Fruit fly (Drosophila melanogaster) whole organism, embryonic: Measurements from ENCODE around the gene CG43318.

Source experiments
- Abd-B ChIP-seq: fragments of 200-800 bp; sonication (Bioruptor generic); optimal IDR thresholded peaks from 2 replicates; lab custom pipeline; 2018; ENCODE audit warnings: missing biosample characterization, mild to moderate bottlenecking, missing genetic modification characterization, moderate library complexity
- Blimp-1 ChIP-seq: fragments of 200-800 bp; sonication (Bioruptor generic); optimal IDR thresholded peaks from 3 replicates; lab custom pipeline; 2018; ENCODE audit warnings: missing biosample characterization, missing genetic modification characterization, mild to moderate bottlenecking, moderate library complexity, missing genetic modification reagents
- BtbVII ChIP-seq: fragments of 200-800 bp; sonication (Bioruptor generic); optimal IDR thresholded peaks from 3 replicates; lab custom pipeline; 2017; ENCODE audit warnings: missing biosample characterization, mild to moderate bottlenecking, missing genetic modification characterization
- CG10462 ChIP-seq: fragments of 200-800 bp; sonication (Bioruptor generic); optimal IDR thresholded peaks from 2 replicates; lab custom pipeline; 2016; ENCODE audit warnings: missing biosample characterization, missing genetic modification characterization
- CG11456 ChIP-seq: fragments of 200-800 bp; sonication (Bioruptor generic); IDR thresholded peaks from 3 replicates; pipeline ENCODE4 v1.3.6; 2022; ENCODE audit warnings: missing biosample characterization, missing genetic modification characterization
- CG12104 ChIP-seq: fragments of 200-800 bp; sonication (Bioruptor generic); optimal IDR thresholded peaks from 3 replicates; lab custom pipeline; 2016; ENCODE audit warnings: missing biosample characterization, missing genetic modification characterization
- CG12236 ChIP-seq: fragments of 200-800 bp; sonication (Bioruptor generic); optimal IDR thresholded peaks from 2 replicates; lab custom pipeline; 2016; ENCODE audit warnings: missing biosample characterization, missing genetic modification characterization
- CG12659 ChIP-seq: fragments of 200-800 bp; sonication (Bioruptor generic); optimal IDR thresholded peaks from 3 replicates; lab custom pipeline; 2017; ENCODE audit warnings: mild to moderate bottlenecking, missing biosample characterization, missing genetic modification reagents, missing genetic modification characterization
- CG12942 ChIP-seq: fragments of 200-800 bp; sonication (Bioruptor generic); optimal IDR thresholded peaks from 3 replicates; lab custom pipeline; 2016; ENCODE audit warnings: missing biosample characterization, missing genetic modification characterization
- CG14441 ChIP-seq: fragments of 200-800 bp; sonication (Bioruptor generic); IDR thresholded peaks from 2 replicates; pipeline ENCODE4 v1.3.6; 2022; ENCODE audit warnings: missing biosample characterization, missing genetic modification characterization
- CG14667 ChIP-seq: fragments of 200-800 bp; sonication (Bioruptor generic); IDR thresholded peaks from 2 replicates; pipeline ENCODE4 v1.3.6; 2022; ENCODE audit warnings: missing biosample characterization, missing genetic modification characterization
- CG14860 ChIP-seq: fragments of 200-800 bp; sonication (Bioruptor generic); IDR thresholded peaks from 3 replicates; pipeline ENCODE4 v1.3.6; 2022; ENCODE audit warnings: missing biosample characterization, missing genetic modification characterization; ENCODE audit not compliant: partially characterized antibody
- CG1529 ChIP-seq: fragments of 200-800 bp; sonication (Bioruptor generic); optimal IDR thresholded peaks from 3 replicates; lab custom pipeline; 2018; ENCODE audit warnings: missing biosample characterization, missing genetic modification characterization
- CG16863 ChIP-seq: fragments of 200-800 bp; sonication (Bioruptor generic); optimal IDR thresholded peaks from 3 replicates; lab custom pipeline; 2016; ENCODE audit warnings: missing biosample characterization, missing genetic modification characterization
- CG17361 ChIP-seq: fragments of 200-800 bp; sonication (Bioruptor generic); IDR thresholded peaks from 3 replicates; pipeline ENCODE4 v1.3.6; 2022; ENCODE audit warnings: missing biosample characterization, missing genetic modification characterization
- CG17385 ChIP-seq: fragments of 200-800 bp; sonication (Bioruptor generic); optimal IDR thresholded peaks from 3 replicates; lab custom pipeline; 2018; ENCODE audit warnings: missing biosample characterization, mild to moderate bottlenecking, missing genetic modification characterization
- CG17829 ChIP-seq: fragments of 200-800 bp; optimal IDR thresholded peaks from 2 replicates; lab custom pipeline; 2019; ENCODE audit warnings: missing biosample characterization, mild to moderate bottlenecking, missing genetic modification characterization, moderate library complexity
- CG1792 ChIP-seq: fragments of 200-800 bp; sonication (Bioruptor generic); optimal IDR thresholded peaks from 2 replicates; lab custom pipeline; 2016; ENCODE audit warnings: missing biosample characterization, missing genetic modification characterization
- CG18011 ChIP-seq: fragments of 200-800 bp; sonication (Bioruptor generic); optimal IDR thresholded peaks from 2 replicates; lab custom pipeline; 2017; ENCODE audit warnings: missing biosample characterization, missing genetic modification characterization, mild to moderate bottlenecking, moderate library complexity, missing genotype
- CG3065 ChIP-seq: fragments of 200-800 bp; sonication (Bioruptor generic); optimal IDR thresholded peaks from 2 replicates; lab custom pipeline; 2016; ENCODE audit warnings: missing biosample characterization, missing genetic modification characterization
- CG31441 ChIP-seq: fragments of 200-800 bp; sonication (Bioruptor generic); IDR thresholded peaks from 2 replicates; pipeline ENCODE4 v1.3.6; 2022; ENCODE audit warnings: missing biosample characterization, missing genetic modification characterization
- CG3726 ChIP-seq: fragments of 200-800 bp; sonication (Bioruptor generic); IDR thresholded peaks from 3 replicates; pipeline ENCODE4, ENCODE4 v1.3.6; 2022; ENCODE audit warnings: missing biosample characterization, missing genetic modification characterization
- CG7839 ChIP-seq: fragments of 200-800 bp; sonication (Bioruptor generic); optimal IDR thresholded peaks from 3 replicates; lab custom pipeline; 2018; ENCODE audit warnings: missing biosample characterization, mild to moderate bottlenecking, missing genetic modification characterization, moderate library complexity
- CG9215 ChIP-seq: fragments of 200-800 bp; sonication (Bioruptor generic); IDR thresholded peaks from 2 replicates; pipeline ENCODE4 v1.3.6; 2022; ENCODE audit warnings: missing biosample characterization, missing genetic modification characterization
- CoRest ChIP-seq: fragments of 200-800 bp; sonication (Bioruptor generic); optimal IDR thresholded peaks from 3 replicates; lab custom pipeline; 2018; ENCODE audit warnings: missing biosample characterization, mild to moderate bottlenecking, missing genetic modification characterization, moderate library complexity
- Fer1 ChIP-seq: fragments of 200-800 bp; sonication (Bioruptor generic); optimal IDR thresholded peaks from 2 replicates; lab custom pipeline; 2017; ENCODE audit warnings: missing biosample characterization, mild to moderate bottlenecking, missing genetic modification characterization
- Lpt ChIP-seq: fragments of >200 bp; optimal IDR thresholded peaks from 2 replicates; lab custom pipeline; 2018; ENCODE audit warnings: missing biosample characterization, missing genetic modification characterization
- Neu2 ChIP-seq: fragments of 200-800 bp; sonication (Bioruptor generic); optimal IDR thresholded peaks from 3 replicates; lab custom pipeline; 2016; ENCODE audit warnings: missing biosample characterization, missing genetic modification characterization, borderline replicate concordance
- Sin3A ChIP-seq: fragments of >200 bp; optimal IDR thresholded peaks from 2 replicates; lab custom pipeline; 2018
- ase ChIP-seq: fragments of 200-800 bp; sonication (Bioruptor generic); IDR thresholded peaks from 3 replicates; pipeline ENCODE4 v1.3.6; 2022; ENCODE audit warnings: missing biosample characterization, missing genetic modification characterization
- chinmo ChIP-seq: fragments of 200-800 bp; sonication (Bioruptor generic); IDR thresholded peaks from 4 replicates; pipeline ENCODE4 v1.3.6; 2022; ENCODE audit warnings: missing biosample characterization, missing genetic modification characterization; ENCODE audit not compliant: partially characterized antibody
- chn ChIP-seq: fragments of 200-800 bp; sonication (Bioruptor generic); optimal IDR thresholded peaks from 2 replicates; lab custom pipeline; 2016; ENCODE audit warnings: missing biosample characterization, missing genetic modification characterization
- corto ChIP-seq: fragments of 200-800 bp; sonication (Bioruptor generic); optimal IDR thresholded peaks from 2 replicates; lab custom pipeline; 2016; ENCODE audit warnings: missing biosample characterization, mild to moderate bottlenecking, missing genetic modification characterization, moderate library complexity
- crol ChIP-seq: fragments of 200-800 bp; sonication (Bioruptor generic); IDR thresholded peaks from 2 replicates; pipeline ENCODE4 v1.3.6; 2022; ENCODE audit warnings: missing biosample characterization, missing genetic modification characterization
- danr ChIP-seq: fragments of 200-800 bp; sonication (Bioruptor generic); IDR thresholded peaks from 2 replicates; pipeline ENCODE4 v1.3.6; 2022; ENCODE audit warnings: missing biosample characterization, missing genetic modification characterization
- fd3F ChIP-seq: fragments of 200-800 bp; sonication (Bioruptor generic); optimal IDR thresholded peaks from 2 replicates; lab custom pipeline; 2018; ENCODE audit warnings: missing biosample characterization, mild to moderate bottlenecking, missing genetic modification characterization, moderate library complexity
- insv ChIP-seq, 2 experiments: fragments of 200-800 bp; sonication (Bioruptor generic); optimal IDR thresholded peaks; 3 replicates each; lab custom pipeline; 2016 to 2018; ENCODE audit warnings: missing biosample characterization in 2 of 2, missing genetic modification characterization in 2 of 2
- kah ChIP-seq: fragments of 200-800 bp; sonication (Bioruptor generic); optimal IDR thresholded peaks from 2 replicates; lab custom pipeline; 2018; ENCODE audit warnings: missing biosample characterization, mild to moderate bottlenecking, missing genetic modification characterization
- lilli ChIP-seq: fragments of 200-800 bp; sonication (Bioruptor generic); optimal IDR thresholded peaks from 3 replicates; lab custom pipeline; 2016; ENCODE audit warnings: missing biosample characterization, missing genetic modification characterization
- lola ChIP-seq, 3 experiments: fragments of >200 bp in 2 of 3; fragments of 200-800 bp in 1 of 3; sonication (Bioruptor generic) in 1 of 3; optimal IDR thresholded peaks; 2 replicates each; lab custom pipeline; 2017 to 2019; ENCODE audit warnings: missing biosample characterization in 3 of 3, missing genetic modification characterization in 3 of 3, mild to moderate bottlenecking in 1 of 3, moderate library complexity in 1 of 3
- nau ChIP-seq: fragments of 200-800 bp; sonication (Bioruptor generic); optimal IDR thresholded peaks from 3 replicates; lab custom pipeline; 2017; ENCODE audit warnings: missing biosample characterization, mild to moderate bottlenecking, missing genetic modification characterization, missing genetic modification reagents
- pb ChIP-seq: fragments of 200-800 bp; sonication (Bioruptor generic); optimal IDR thresholded peaks from 3 replicates; lab custom pipeline; 2016; ENCODE audit warnings: missing biosample characterization, missing genetic modification characterization
- pho ChIP-seq: fragments of 200-800 bp; sonication (Bioruptor generic); optimal IDR thresholded peaks from 2 replicates; lab custom pipeline; 2016; ENCODE audit warnings: missing biosample characterization, missing genetic modification characterization
- pros ChIP-seq: fragments of 200-800 bp; sonication (Bioruptor generic); optimal IDR thresholded peaks from 3 replicates; lab custom pipeline; 2019; ENCODE audit warnings: missing biosample characterization, mild to moderate bottlenecking, missing genetic modification characterization, moderate library complexity
- psq ChIP-seq: fragments of 200-800 bp; sonication (Bioruptor generic); optimal IDR thresholded peaks from 2 replicates; lab custom pipeline; 2017; ENCODE audit warnings: missing biosample characterization, missing genetic modification characterization
- sens-2 ChIP-seq: fragments of 200-800 bp; sonication (Bioruptor generic); IDR thresholded peaks from 2 replicates; pipeline ENCODE4 v1.3.6; 2022; ENCODE audit warnings: missing biosample characterization, missing genetic modification characterization
- tap ChIP-seq: fragments of 200-800 bp; optimal IDR thresholded peaks from 3 replicates; lab custom pipeline; 2019; ENCODE audit warnings: missing biosample characterization, mild to moderate bottlenecking, missing genetic modification characterization, moderate library complexity
- vfl ChIP-seq: fragments of 200-800 bp; sonication (Bioruptor generic); optimal IDR thresholded peaks from 2 replicates; lab custom pipeline; 2016; ENCODE audit warnings: missing biosample characterization, missing genetic modification characterization
- zen ChIP-seq: fragments of 200-800 bp; sonication (Bioruptor generic); optimal IDR thresholded peaks from 3 replicates; lab custom pipeline; 2018; ENCODE audit warnings: missing biosample characterization, mild to moderate bottlenecking, missing genetic modification characterization, moderate library complexity
- zfh1 ChIP-seq: fragments of 200-800 bp; sonication (Bioruptor generic); IDR thresholded peaks from 3 replicates; pipeline ENCODE4 v1.3.6; 2022; ENCODE audit warnings: missing biosample characterization, missing genetic modification characterization
- zfh2 ChIP-seq: fragments of 200-800 bp; sonication (Bioruptor generic); optimal IDR thresholded peaks from 2 replicates; lab custom pipeline; 2016; ENCODE audit warnings: missing biosample characterization, missing genetic modification characterization

CG43318 gene

dm6 chr3R:15793372-15793802 is 39.8 kb downstream of the CG43318 start, which contains the start of gene nsl1 (continued):
- TF ChIP-seq CG12104: no peak
- TF ChIP-seq CG17385: no peak
- TF ChIP-seq tap: peak; percentile 8
- TF ChIP-seq sens-2 (GFP tag; lab: Robert Waterston, UW): no peak
- TF ChIP-seq CG14441 (GFP tag; lab: Robert Waterston, UW): 0 out of 2 replicates have a peak, but pooled peaks have one; percentile 24
- peak; percentile 72 for TF ChIP-seq zen (tag; lab: Kevin White, UChicago)
- no peak for TF ChIP-seq psq (GFP tag; lab: Kevin White, UChicago)
- TF ChIP-seq pb (GFP tag; lab: Kevin White, UChicago): no peak
- peak; percentile 39 for TF ChIP-seq Fer1 (GFP tag; lab: Kevin White, UChicago)
- no peak for TF ChIP-seq pho
- TF ChIP-seq corto (GFP tag; lab: Kevin White, UChicago): peak; percentile 73
- TF ChIP-seq CG9215 (GFP tag; lab: Robert Waterston, UW): peak; percentile 48
- peak; percentile 24; the same call in 1 of the 3 replicates for TF ChIP-seq zfh1
- TF ChIP-seq crol (GFP tag; lab: Robert Waterston, UW): no peak
- TF ChIP-seq danr: no peak
- TF ChIP-seq CG10462 (GFP tag; lab: Kevin White, UChicago): peak; percentile 54
- TF ChIP-seq CG3065 (GFP tag; lab: Kevin White, UChicago): peak; percentile 16
- TF ChIP-seq pros (GFP tag; lab: Kevin White, UChicago): no peak
- TF ChIP-seq ase (GFP tag; lab: Robert Waterston, UW): 0 out of 3 replicates have a peak, but pooled peaks have one; percentile 25
- no peak for TF ChIP-seq CG1792 (GFP tag; lab: Kevin White, UChicago)
- TF ChIP-seq chn: peak; percentile 77
- no peak for TF ChIP-seq kah (GFP tag; lab: Kevin White, UChicago)
- no peak for TF ChIP-seq Lpt
- TF ChIP-seq nau (GFP tag; lab: Kevin White, UChicago): no peak
- TF ChIP-seq CG17829 (tag; lab: Kevin White, UChicago): peak; percentile 76
- no peak for TF ChIP-seq fd3F
- peak; percentile 26 for TF ChIP-seq Blimp-1 (GFP tag; lab: Kevin White, UChicago)
- TF ChIP-seq Sin3A (lab: Kevin White, UChicago): peak; percentile 80
- TF ChIP-seq CG12236 (GFP tag; lab: Kevin White, UChicago): no peak
- 0 out of 2 replicates have a peak, but pooled peaks have one; percentile 31 for TF ChIP-seq CG31441 (GFP tag; lab: Robert Waterston, UW)
- TF ChIP-seq CG7839 (tag; lab: Kevin White, UChicago): peak; percentile 21
- no peak for TF ChIP-seq Neu2 (GFP tag; lab: Kevin White, UChicago)
- peak; percentile 1 for TF ChIP-seq Abd-B (GFP tag; lab: Kevin White, UChicago)
- TF ChIP-seq lola (GFP tag; optimal IDR thresholded peaks at IDR 0.05; lab: Kevin White, UChicago): peak in 1 of 3 experiments; percentile 25
- TF ChIP-seq zfh2 (GFP tag; lab: Kevin White, UChicago): peak; percentile 42
- peak; percentile 7 for TF ChIP-seq CG1529 (GFP tag; lab: Kevin White, UChicago)
- TF ChIP-seq CG16863: peak; percentile 78
- peak; percentile 44; the same call in 2 of the 3 replicates for TF ChIP-seq CG17361 (GFP tag; lab: Robert Waterston, UW)
- 0 out of 2 replicates have a peak, but pooled peaks have one; percentile 11 for TF ChIP-seq CG14667 (GFP tag; lab: Robert Waterston, UW)
- peak; percentile 31 for TF ChIP-seq CoRest (tag; lab: Kevin White, UChicago)
- no peak for TF ChIP-seq CG3726
- TF ChIP-seq CG12659 (GFP tag; lab: Kevin White, UChicago): peak; percentile 87
- peak; percentile 88; the same call in 3 of the 4 replicates for TF ChIP-seq chinmo (GFP tag; lab: Robert Waterston, UW)
- TF ChIP-seq CG12942 (GFP tag; lab: Kevin White, UChicago): peak; percentile 39
- TF ChIP-seq CG11456 (GFP tag; lab: Robert Waterston, UW): peak; percentile 32; the same call in 1 of the 3 replicates
- no peak for TF ChIP-seq vfl (GFP tag; lab: Kevin White, UChicago)
- no peak for TF ChIP-seq BtbVII (GFP tag; lab: Kevin White, UChicago)
- peak in 1 of 2 experiments; percentile 17 for TF ChIP-seq insv (GFP tag; optimal IDR thresholded peaks at IDR 0.05; lab: Kevin White, UChicago)
- peak; percentile 43 for TF ChIP-seq lilli
- TF ChIP-seq CG18011 (GFP tag; lab: Kevin White, UChicago): peak; percentile 19
- TF ChIP-seq CG14860: peak; percentile 97
